Fruit fly (Drosophila melanogaster) whole organism, embryonic: ENCODE measurements around the gene CG12289.

ENCODE experiments used
- Ada2b ChIP-seq: fragments of 200-800 bp; sonication (Bioruptor generic); IDR thresholded peaks from 2 replicates; pipeline ENCODE4 v1.3.6; 2022; ENCODE audit warnings: missing biosample characterization, missing genetic modification characterization
- BtbVII ChIP-seq: fragments of 200-800 bp; sonication (Bioruptor generic); optimal IDR thresholded peaks from 3 replicates; lab custom pipeline; 2017; ENCODE audit warnings: missing biosample characterization, mild to moderate bottlenecking, missing genetic modification characterization
- C15 ChIP-seq: fragments of 200-800 bp; sonication (Bioruptor generic); IDR thresholded peaks from 3 replicates; pipeline ENCODE4 v1.3.6; 2022; ENCODE audit warnings: missing biosample characterization, missing genetic modification characterization
- CG10431 ChIP-seq: fragments of 200-800 bp; sonication (Bioruptor generic); optimal IDR thresholded peaks from 3 replicates; lab custom pipeline; 2018; ENCODE audit warnings: missing biosample characterization, mild to moderate bottlenecking, missing genetic modification characterization
- CG10565 ChIP-seq: fragments of 200-800 bp; sonication (Bioruptor generic); optimal IDR thresholded peaks from 3 replicates; lab custom pipeline; 2016; ENCODE audit warnings: missing biosample characterization, mild to moderate bottlenecking, missing genetic modification characterization
- CG10959 ChIP-seq: fragments of 200-800 bp; sonication (Bioruptor generic); IDR thresholded peaks from 2 replicates; pipeline ENCODE4 v1.3.6; 2022; ENCODE audit warnings: missing biosample characterization, missing genetic modification characterization
- CG12155 ChIP-seq: fragments of 200-800 bp; sonication (Bioruptor generic); optimal IDR thresholded peaks from 3 replicates; lab custom pipeline; 2016; ENCODE audit warnings: missing biosample characterization, missing genetic modification characterization
- CG12391 ChIP-seq: fragments of 200-800 bp; sonication (Bioruptor generic); optimal IDR thresholded peaks from 3 replicates; lab custom pipeline; 2018; ENCODE audit warnings: missing biosample characterization, mild to moderate bottlenecking, missing genetic modification characterization, moderate library complexity
- CG15269 ChIP-seq: fragments of 200-800 bp; sonication (Bioruptor generic); optimal IDR thresholded peaks from 2 replicates; lab custom pipeline; 2018; ENCODE audit warnings: missing biosample characterization, mild to moderate bottlenecking, missing genetic modification characterization, moderate library complexity
- CG15479 ChIP-seq: fragments of 200-800 bp; sonication (Bioruptor generic); optimal IDR thresholded peaks from 3 replicates; lab custom pipeline; 2019; ENCODE audit warnings: missing biosample characterization, mild to moderate bottlenecking, missing genetic modification characterization, moderate library complexity
- CG16863 ChIP-seq: fragments of 200-800 bp; sonication (Bioruptor generic); optimal IDR thresholded peaks from 3 replicates; lab custom pipeline; 2016; ENCODE audit warnings: missing biosample characterization, missing genetic modification characterization
- CG17361 ChIP-seq: fragments of 200-800 bp; sonication (Bioruptor generic); IDR thresholded peaks from 3 replicates; pipeline ENCODE4 v1.3.6; 2022; ENCODE audit warnings: missing biosample characterization, missing genetic modification characterization
- CG1792 ChIP-seq: fragments of 200-800 bp; sonication (Bioruptor generic); optimal IDR thresholded peaks from 2 replicates; lab custom pipeline; 2016; ENCODE audit warnings: missing biosample characterization, missing genetic modification characterization
- CG18011 ChIP-seq: fragments of 200-800 bp; sonication (Bioruptor generic); optimal IDR thresholded peaks from 2 replicates; lab custom pipeline; 2017; ENCODE audit warnings: missing biosample characterization, missing genetic modification characterization, mild to moderate bottlenecking, moderate library complexity, missing genotype
- CG18476 ChIP-seq: fragments of 200-800 bp; sonication (Bioruptor generic); optimal IDR thresholded peaks from 2 replicates; lab custom pipeline; 2016; ENCODE audit warnings: missing biosample characterization, mild to moderate bottlenecking, missing genetic modification characterization
- CG2712 ChIP-seq: fragments of 200-800 bp; optimal IDR thresholded peaks from 3 replicates; lab custom pipeline; 2019; ENCODE audit warnings: missing biosample characterization, mild to moderate bottlenecking, missing genetic modification characterization, moderate library complexity
- CG31441 ChIP-seq: fragments of 200-800 bp; sonication (Bioruptor generic); IDR thresholded peaks from 2 replicates; pipeline ENCODE4 v1.3.6; 2022; ENCODE audit warnings: missing biosample characterization, missing genetic modification characterization
- CG34422 ChIP-seq: fragments of 200-800 bp; sonication (Bioruptor generic); IDR thresholded peaks from 3 replicates; pipeline ENCODE4 v1.3.6; 2022; ENCODE audit warnings: missing biosample characterization, missing genetic modification characterization
- CG3726 ChIP-seq: fragments of 200-800 bp; sonication (Bioruptor generic); IDR thresholded peaks from 3 replicates; pipeline ENCODE4, ENCODE4 v1.3.6; 2022; ENCODE audit warnings: missing biosample characterization, missing genetic modification characterization
- CG4424 ChIP-seq: fragments of 200-800 bp; sonication (Bioruptor generic); optimal IDR thresholded peaks from 3 replicates; lab custom pipeline; 2016; ENCODE audit warnings: missing biosample characterization, missing genetic modification characterization
- CG5953 ChIP-seq: fragments of 200-800 bp; sonication (Bioruptor generic); IDR thresholded peaks from 2 replicates; pipeline ENCODE4 v1.3.6; 2022; ENCODE audit warnings: missing biosample characterization, missing genetic modification characterization
- CG7271 ChIP-seq: fragments of 200-800 bp; sonication (Bioruptor generic); optimal IDR thresholded peaks from 2 replicates; lab custom pipeline; 2018; ENCODE audit warnings: missing biosample characterization, mild to moderate bottlenecking, missing genetic modification characterization, moderate library complexity
- CG7839 ChIP-seq: fragments of 200-800 bp; sonication (Bioruptor generic); optimal IDR thresholded peaks from 3 replicates; lab custom pipeline; 2018; ENCODE audit warnings: missing biosample characterization, mild to moderate bottlenecking, missing genetic modification characterization, moderate library complexity
- CG7963 ChIP-seq: fragments of 200-800 bp; sonication (Bioruptor generic); IDR thresholded peaks from 3 replicates; pipeline ENCODE4 v1.3.6; 2022; ENCODE audit warnings: missing biosample characterization, missing genetic modification characterization; ENCODE audit not compliant: partially characterized antibody
- CG9609 ChIP-seq: fragments of 200-800 bp; sonication (Bioruptor generic); optimal IDR thresholded peaks from 3 replicates; lab custom pipeline; 2016; ENCODE audit warnings: missing biosample characterization, missing genetic modification characterization
- Ets97D ChIP-seq: fragments of 200-800 bp; sonication (Bioruptor generic); optimal IDR thresholded peaks from 3 replicates; lab custom pipeline; 2016; ENCODE audit warnings: missing biosample characterization, missing genetic modification characterization
- HLHmδ ChIP-seq: fragments of 200-800 bp; sonication (Bioruptor generic); optimal IDR thresholded peaks from 2 replicates; lab custom pipeline; 2018; ENCODE audit warnings: missing biosample characterization, mild to moderate bottlenecking, missing genetic modification characterization, moderate library complexity
- Lhr ChIP-seq: fragments of 200-800 bp; sonication (Bioruptor generic); optimal IDR thresholded peaks from 3 replicates; lab custom pipeline; 2017; ENCODE audit warnings: mild to moderate bottlenecking, missing biosample characterization, missing genetic modification reagents, missing genetic modification characterization
- NK7.1 ChIP-seq: fragments of 200-800 bp; sonication (Bioruptor generic); optimal IDR thresholded peaks from 3 replicates; lab custom pipeline; 2016; ENCODE audit warnings: missing biosample characterization, missing genetic modification characterization
- Nf-YA ChIP-seq: fragments of 200-800 bp; sonication (Bioruptor generic); IDR thresholded peaks from 2 replicates; pipeline ENCODE4 v1.3.6; 2022; ENCODE audit warnings: missing biosample characterization, missing genetic modification characterization
- Poxn ChIP-seq: fragments of 200-800 bp; sonication (Bioruptor generic); IDR thresholded peaks from 2 replicates; pipeline ENCODE4 v1.3.6; 2022; ENCODE audit warnings: missing biosample characterization, missing genetic modification characterization
- ap ChIP-seq: fragments of 200-800 bp; sonication (Bioruptor generic); IDR thresholded peaks from 2 replicates; pipeline ENCODE4 v1.3.6; 2022; ENCODE audit warnings: missing biosample characterization, missing genetic modification characterization
- bowl ChIP-seq: fragments of 200-800 bp; sonication (Bioruptor generic); IDR thresholded peaks from 2 replicates; pipeline ENCODE4 v1.3.6; 2022; ENCODE audit warnings: missing biosample characterization, missing genetic modification characterization
- dimm ChIP-seq: fragments of 200-800 bp; sonication (Bioruptor generic); IDR thresholded peaks from 2 replicates; pipeline ENCODE4 v1.3.6; 2022; ENCODE audit warnings: missing biosample characterization, missing genetic modification characterization
- grau ChIP-seq: fragments of 200-800 bp; optimal IDR thresholded peaks from 3 replicates; lab custom pipeline; 2019; ENCODE audit warnings: missing biosample characterization, mild to moderate bottlenecking, missing genetic modification characterization, moderate library complexity
- gt ChIP-seq: fragments of 200-800 bp; sonication (Bioruptor generic); IDR thresholded peaks from 2 replicates; pipeline ENCODE4 v1.3.6; 2022; ENCODE audit warnings: missing biosample characterization, missing genetic modification characterization
- jumu ChIP-seq: fragments of 200-800 bp; sonication (Bioruptor generic); optimal IDR thresholded peaks from 3 replicates; lab custom pipeline; 2016; ENCODE audit warnings: missing biosample characterization, missing genetic modification characterization
- ken ChIP-seq: fragments of 200-800 bp; sonication (Bioruptor generic); IDR thresholded peaks from 3 replicates; pipeline ENCODE4 v1.3.6; 2022; ENCODE audit warnings: missing biosample characterization, missing genetic modification characterization
- kni ChIP-seq: fragments of 200-800 bp; sonication (Bioruptor generic); optimal IDR thresholded peaks from 3 replicates; lab custom pipeline; 2017; ENCODE audit warnings: mild to moderate bottlenecking, missing biosample characterization, missing genetic modification reagents, missing genetic modification characterization
- lov ChIP-seq, 2 experiments: fragments of 200-800 bp in 1 of 2; fragments of >200 bp in 1 of 2; sonication (Bioruptor generic) in 1 of 2; IDR thresholded peaks in 1 of 2; optimal IDR thresholded peaks in 1 of 2; 2 replicates in 1 of 2; 3 replicates in 1 of 2; pipeline versions ENCODE4 v1.3.6 to Lab custom; 2017 to 2022; ENCODE audit warnings: missing biosample characterization in 1 of 2, missing genetic modification characterization in 1 of 2
- nerfin-1 ChIP-seq: fragments of 200-800 bp; sonication (Bioruptor generic); optimal IDR thresholded peaks from 3 replicates; lab custom pipeline; 2019; ENCODE audit warnings: missing biosample characterization, mild to moderate bottlenecking, missing genetic modification characterization, moderate library complexity
- onecut ChIP-seq: fragments of 200-800 bp; sonication (Bioruptor generic); IDR thresholded peaks from 2 replicates; pipeline ENCODE4 v1.3.6; 2022; ENCODE audit warnings: missing biosample characterization, missing genetic modification characterization
- pfk ChIP-seq: fragments of 200-800 bp; sonication (Bioruptor generic); optimal IDR thresholded peaks from 2 replicates; lab custom pipeline; 2018; ENCODE audit warnings: missing biosample characterization, mild to moderate bottlenecking, missing genetic modification characterization, moderate library complexity
- prd ChIP-seq, 3 experiments: fragments of >200 bp in 2 of 3; fragments of 200-800 bp in 1 of 3; sonication (Bioruptor generic) in 1 of 3; optimal IDR thresholded peaks in 2 of 3; IDR thresholded peaks in 1 of 3; 2 replicates in 2 of 3; 3 replicates in 1 of 3; pipeline versions ENCODE4 v1.3.6 to Lab custom; 2017 to 2022; ENCODE audit warnings: missing biosample characterization in 1 of 3, missing genetic modification characterization in 1 of 3
- tgo ChIP-seq: fragments of 200-800 bp; sonication (Bioruptor generic); IDR thresholded peaks from 3 replicates; pipeline ENCODE4 v1.3.6; 2022; ENCODE audit warnings: missing biosample characterization, missing genetic modification characterization
- tll ChIP-seq, 2 experiments: fragments of 200-800 bp in 1 of 2; fragments of >200 bp in 1 of 2; sonication (Bioruptor generic) in 1 of 2; optimal IDR thresholded peaks; 2 replicates each; lab custom pipeline; 2017 to 2019; ENCODE audit warnings: missing biosample characterization in 2 of 2, missing genetic modification characterization in 2 of 2, mild to moderate bottlenecking in 1 of 2, moderate library complexity in 1 of 2
- tx ChIP-seq: fragments of 200-800 bp; sonication (Bioruptor generic); optimal IDR thresholded peaks from 2 replicates; lab custom pipeline; 2016; ENCODE audit warnings: missing biosample characterization, missing genetic modification characterization
- unpg ChIP-seq: fragments of 200-800 bp; sonication (Bioruptor generic); optimal IDR thresholded peaks from 3 replicates; lab custom pipeline; 2018; ENCODE audit warnings: missing biosample characterization, mild to moderate bottlenecking, missing genetic modification characterization, moderate library complexity
- zf30C ChIP-seq: fragments of 200-800 bp; sonication (Bioruptor generic); optimal IDR thresholded peaks from 3 replicates; lab custom pipeline; 2018; ENCODE audit warnings: missing biosample characterization, mild to moderate bottlenecking, missing genetic modification characterization
- zfh1 ChIP-seq: fragments of 200-800 bp; sonication (Bioruptor generic); IDR thresholded peaks from 3 replicates; pipeline ENCODE4 v1.3.6; 2022; ENCODE audit warnings: missing biosample characterization, missing genetic modification characterization

CG12289 gene

dm6 chr3L:11454461-11454860, 3.8 kb downstream of the CG12289 start (continued):
- TF ChIP-seq kni, result no peak
- no peak for TF ChIP-seq CG7963 (GFP tag; lab: Robert Waterston, UW)
- TF ChIP-seq CG12391 (tag; lab: Kevin White, UChicago), result no peak
- TF ChIP-seq CG9609 (GFP tag; lab: Kevin White, UChicago), result no peak
- TF ChIP-seq Lhr (GFP tag; lab: Kevin White, UChicago), result no peak
- no peak for TF ChIP-seq unpg
- no peak for TF ChIP-seq C15 (GFP tag; lab: Robert Waterston, UW)
- TF ChIP-seq CG7271 (tag; lab: Kevin White, UChicago), result no peak
- no peak for TF ChIP-seq NK7.1 (GFP tag; lab: Kevin White, UChicago)
- TF ChIP-seq tgo, result no peak
- no peak for TF ChIP-seq CG31441 (GFP tag; lab: Robert Waterston, UW)
- TF ChIP-seq CG1792, result no peak
- peak; percentile 70 for TF ChIP-seq Ets97D
- no peak for TF ChIP-seq CG7839
- TF ChIP-seq CG3726 (GFP tag; lab: Robert Waterston, UW), result no peak
- no peak for TF ChIP-seq CG12155 (GFP tag; lab: Kevin White, UChicago)
- no peak for TF ChIP-seq CG10565 (GFP tag; lab: Kevin White, UChicago)
- no peak for TF ChIP-seq grau
- no peak for TF ChIP-seq CG18011 (GFP tag; lab: Kevin White, UChicago)
- TF ChIP-seq BtbVII (GFP tag; lab: Kevin White, UChicago), result no peak
- no peak for TF ChIP-seq CG2712 (tag; lab: Kevin White, UChicago)
- TF ChIP-seq tx, result no peak
- TF ChIP-seq CG4424 (GFP tag; lab: Kevin White, UChicago), result no peak
- no peak; the same call in 1 of the 2 replicates for TF ChIP-seq Nf-YA (GFP tag; lab: Robert Waterston, UW)
- no peak for TF ChIP-seq tll (GFP tag; optimal IDR thresholded peaks at IDR 0.05; lab: Kevin White, UChicago)
- TF ChIP-seq CG17361 (GFP tag; lab: Robert Waterston, UW), result no peak
- TF ChIP-seq CG18476 (GFP tag; lab: Kevin White, UChicago), result no peak
- no peak for TF ChIP-seq dimm (GFP tag; lab: Robert Waterston, UW)
- no peak for TF ChIP-seq pfk (GFP tag; lab: Kevin White, UChicago)
- TF ChIP-seq ap (GFP tag; lab: Robert Waterston, UW), result no peak
- TF ChIP-seq CG15269 (tag; lab: Kevin White, UChicago), result no peak
- TF ChIP-seq prd (optimal IDR thresholded peaks at IDR 0.05; lab: Kevin White, UChicago), result no peak
- peak; percentile 18; the same call in 1 of the 3 replicates for TF ChIP-seq prd (GFP tag; IDR thresholded peaks at IDR 0.05; lab: Robert Waterston, UW)
- TF ChIP-seq CG10959, result no peak
- no peak for TF ChIP-seq ken
- 0 out of 3 replicates have a peak, but pooled peaks have one; percentile 10 for TF ChIP-seq zfh1
- TF ChIP-seq nerfin-1 (tag; lab: Kevin White, UChicago), result no peak
- peak; percentile 70 for TF ChIP-seq HLHmδ (GFP tag; lab: Kevin White, UChicago)
- peak; percentile 16; the same call in 1 of the 2 replicates for TF ChIP-seq onecut (GFP tag; lab: Robert Waterston, UW)
- no peak for TF ChIP-seq zf30C (GFP tag; lab: Kevin White, UChicago)
- no peak for TF ChIP-seq bowl (GFP tag; lab: Robert Waterston, UW)
- no peak for TF ChIP-seq lov (optimal IDR thresholded peaks at IDR 0.05; lab: Kevin White, UChicago)
- 0 out of 3 replicates have a peak, but pooled peaks have one; percentile 19 for TF ChIP-seq lov (GFP tag; IDR thresholded peaks at IDR 0.05; lab: Robert Waterston, UW)
- TF ChIP-seq CG34422 (GFP tag; lab: Robert Waterston, UW), result no peak
- TF ChIP-seq CG15479 (GFP tag; lab: Kevin White, UChicago), result no peak
- TF ChIP-seq jumu (GFP tag; lab: Kevin White, UChicago), result no peak
- TF ChIP-seq Ada2b (GFP tag; lab: Robert Waterston, UW), result no peak
- no peak for TF ChIP-seq CG5953 (GFP tag; lab: Robert Waterston, UW)
- no peak for TF ChIP-seq Poxn (GFP tag; lab: Robert Waterston, UW)
- TF ChIP-seq CG10431, result no peak
- TF ChIP-seq gt (GFP tag; lab: Robert Waterston, UW), result no peak
- TF ChIP-seq CG16863 (GFP tag; lab: Kevin White, UChicago), result no peak
